ENCODE assay signal across 4 fruit fly cellular contexts in genomic region chr3L:10769218-10770018, dm6.
TF ChIP-seq lines count a peak whose summit lies in the region.

No protein-coding gene starts in this region.

- TF ChIP-seq CTCF in whole organism, embryonic (GFP tag; optimal IDR thresholded peaks at IDR 0.05; lab: Kevin White, UChicago), result no peak

TF ChIP-seq in whole organism, embryonic, 481 proteins besides CTCF, POLR2A, EP300 and RAD21 (continues in another document):
- TF ChIP-seq Ptx1 (GFP tag; IDR thresholded peaks at IDR 0.05; lab: Robert Waterston, UW) (peak; percentile 81), ato (GFP tag; IDR thresholded peaks at IDR 0.05; lab: Robert Waterston, UW; ENCODE audit: partially characterized antibody) (no peak), CG14965 (GFP tag; optimal IDR thresholded peaks at IDR 0.05; lab: Kevin White, UChicago; ENCODE audit: borderline replicate concordance) (no peak), crol (GFP tag; IDR thresholded peaks at IDR 0.05; lab: Robert Waterston, UW) (peak; percentile 83), CG10366 (GFP tag; IDR thresholded peaks at IDR 0.05; lab: Robert Waterston, UW) (peak; percentile 71), CG15479 (GFP tag; optimal IDR thresholded peaks at IDR 0.05; lab: Kevin White, UChicago) (peak; percentile 68), CG31388 (GFP tag; optimal IDR thresholded peaks at IDR 0.05; lab: Kevin White, UChicago) (peak; percentile 57), fd64A (GFP tag; optimal IDR thresholded peaks at IDR 0.05; lab: Kevin White, UChicago) (peak; percentile 66), ems (GFP tag; optimal IDR thresholded peaks at IDR 0.05; lab: Kevin White, UChicago) (peak; percentile 59), sim (GFP tag; IDR thresholded peaks at IDR 0.05; lab: Robert Waterston, UW) (peak; percentile 94), CG15601 (tag; optimal IDR thresholded peaks at IDR 0.05; lab: Kevin White, UChicago) (peak; percentile 95), gt (GFP tag; IDR thresholded peaks at IDR 0.05; lab: Robert Waterston, UW) (peak; percentile 86), dm (GFP tag; optimal IDR thresholded peaks at IDR 0.05; lab: Kevin White, UChicago) (peak; percentile 49), CG6254 (GFP tag; optimal IDR thresholded peaks at IDR 0.05; lab: Kevin White, UChicago) (peak; percentile 94), chm (GFP tag; IDR thresholded peaks at IDR 0.05; lab: Robert Waterston, UW) (peak; percentile 90), slp2 (GFP tag; optimal IDR thresholded peaks at IDR 0.05; lab: Kevin White, UChicago) (peak; percentile 17), CG10147 (GFP tag; optimal IDR thresholded peaks at IDR 0.05; lab: Kevin White, UChicago) (peak; percentile 45), org-1 (GFP tag; optimal IDR thresholded peaks at IDR 0.05; lab: Kevin White, UChicago) (peak; percentile 76), Dfd (GFP tag; optimal IDR thresholded peaks at IDR 0.05; lab: Kevin White, UChicago) (no peak), B-H1 (GFP tag; IDR thresholded peaks at IDR 0.05; lab: Robert Waterston, UW) (peak; percentile 73), CG2202 (tag; optimal IDR thresholded peaks at IDR 0.05; lab: Kevin White, UChicago) (peak; percentile 98), jigr1 (GFP tag; IDR thresholded peaks at IDR 0.05; lab: Robert Waterston, UW) (peak; percentile 62; the same call in 1 of the 3 replicates)

TF ChIP-seq in whole organism, prepupa, 60 proteins besides CTCF, POLR2A, EP300 and RAD21:
- TF ChIP-seq svp (GFP tag; lab: Kevin White, UChicago) (peak; percentile 51), CG34406 (GFP tag; optimal IDR thresholded peaks at IDR 0.05; lab: Kevin White, UChicago) (no peak), CG3919 (GFP tag; optimal IDR thresholded peaks at IDR 0.05; lab: Kevin White, UChicago) (peak; percentile 9), topi (GFP tag; optimal IDR thresholded peaks at IDR 0.05; lab: Kevin White, UChicago) (no peak), achi (GFP tag; optimal IDR thresholded peaks at IDR 0.05; lab: Kevin White, UChicago) (peak; percentile 10), CG6163 (GFP tag; IDR thresholded peaks at IDR 0.05; lab: Robert Waterston, UW) (peak; percentile 51; the same call in 1 of the 3 replicates), CG9139 (GFP tag; optimal IDR thresholded peaks at IDR 0.05; lab: Kevin White, UChicago) (no peak), fd85E (GFP tag; optimal IDR thresholded peaks at IDR 0.05; lab: Kevin White, UChicago) (no peak), fkh (GFP tag; optimal IDR thresholded peaks at IDR 0.05; lab: Kevin White, UChicago) (peak; percentile 19), CG8632 (GFP tag; optimal IDR thresholded peaks at IDR 0.05; lab: Kevin White, UChicago) (peak; percentile 16), Met (GFP tag; optimal IDR thresholded peaks at IDR 0.05; lab: Kevin White, UChicago) (peak; percentile 10), esn (GFP tag; optimal IDR thresholded peaks at IDR 0.05; lab: Kevin White, UChicago) (peak; percentile 2), CG11902 (GFP tag; optimal IDR thresholded peaks at IDR 0.05; lab: Kevin White, UChicago) (no peak), Eip78C (GFP tag; lab: Kevin White, UChicago) (peak; percentile 58), OdsH (GFP tag; optimal IDR thresholded peaks at IDR 0.05; lab: Kevin White, UChicago) (peak; percentile 28), CG6276 (GFP tag; optimal IDR thresholded peaks at IDR 0.05; lab: Kevin White, UChicago) (no peak), CG15336 (GFP tag; IDR thresholded peaks at IDR 0.05; lab: Robert Waterston, UW) (peak; percentile 27; the same call in 1 of the 2 replicates), CG32006 (GFP tag; optimal IDR thresholded peaks at IDR 0.05; lab: Kevin White, UChicago) (peak; percentile 12)

TF ChIP-seq in whole organism, pupa, 21 proteins besides CTCF, POLR2A, EP300 and RAD21:
- TF ChIP-seq CG8301 (tag; optimal IDR thresholded peaks at IDR 0.05; lab: Kevin White, UChicago) (peak; percentile 2), CG14655 (GFP tag; optimal IDR thresholded peaks at IDR 0.05; lab: Kevin White, UChicago) (peak; percentile 32), CG10348 (GFP tag; IDR thresholded peaks at IDR 0.05; lab: Robert Waterston, UW) (no peak), CG17806 (tag; optimal IDR thresholded peaks at IDR 0.05; lab: Kevin White, UChicago) (peak; percentile 14)

TF ChIP-seq in whole organism, wandering third instar larva, 38 proteins besides CTCF, POLR2A, EP300 and RAD21:
- TF ChIP-seq jim (GFP tag; optimal IDR thresholded peaks at IDR 0.05; lab: Kevin White, UChicago), result no peak
- TF ChIP-seq CG9705 (GFP tag; optimal IDR thresholded peaks at IDR 0.05; lab: Kevin White, UChicago), result no peak
- no peak for TF ChIP-seq usp (GFP tag; optimal IDR thresholded peaks at IDR 0.05; lab: Kevin White, UChicago)
- peak; percentile 57 for TF ChIP-seq sv (GFP tag; optimal IDR thresholded peaks at IDR 0.05; lab: Kevin White, UChicago)
- TF ChIP-seq foxo (GFP tag; optimal IDR thresholded peaks at IDR 0.05; lab: Kevin White, UChicago), result peak in 1 of 2 experiments; percentile 14
- TF ChIP-seq Sp1 (GFP tag; optimal IDR thresholded peaks at IDR 0.05; lab: Kevin White, UChicago), result peak; percentile 15
- peak; percentile 3 for TF ChIP-seq OdsH (GFP tag; optimal IDR thresholded peaks at IDR 0.05; lab: Kevin White, UChicago)
- TF ChIP-seq Hr78 (GFP tag; optimal IDR thresholded peaks at IDR 0.05; lab: Kevin White, UChicago), result no peak
- TF ChIP-seq CG32264 (GFP tag; optimal IDR thresholded peaks at IDR 0.05; lab: Kevin White, UChicago), result no peak
- no peak for TF ChIP-seq h (GFP tag; optimal IDR thresholded peaks at IDR 0.05; lab: Kevin White, UChicago)
- no peak for TF ChIP-seq pan (optimal IDR thresholded peaks at IDR 0.05; lab: Kevin White, UChicago)
- TF ChIP-seq ey (GFP tag; optimal IDR thresholded peaks at IDR 0.05; lab: Kevin White, UChicago), result no peak
- TF ChIP-seq Mio (GFP tag; optimal IDR thresholded peaks at IDR 0.05; lab: Kevin White, UChicago), result no peak
- TF ChIP-seq br (GFP tag; optimal IDR thresholded peaks at IDR 0.05; lab: Kevin White, UChicago), result no peak
- no peak for TF ChIP-seq Abd-B (GFP tag; optimal IDR thresholded peaks at IDR 0.05; lab: Kevin White, UChicago)
- TF ChIP-seq rgr (GFP tag; optimal IDR thresholded peaks at IDR 0.05; lab: Kevin White, UChicago), result no peak
- no peak for TF ChIP-seq Myc (optimal IDR thresholded peaks at IDR 0.05; lab: Kevin White, UChicago)
TF ChIP-seq in whole organism, wandering third instar larva: peak in this region for 4.

Comparison
In these comparisons a context has a peak if more than half of its experiments do, and no peak if none do; other contexts are left out.
1. Of the 7 proteins assayed by ChIP-seq in both whole organism, embryonic and whole organism, prepupa: peak only in whole organism, embryonic: Blimp-1, CG6854, Gug and Sox102F; only in whole organism, prepupa: none; in both: none; in neither: 3.